ENCODE assay signal across 5 worm cellular contexts in the genomic region with DNA sequence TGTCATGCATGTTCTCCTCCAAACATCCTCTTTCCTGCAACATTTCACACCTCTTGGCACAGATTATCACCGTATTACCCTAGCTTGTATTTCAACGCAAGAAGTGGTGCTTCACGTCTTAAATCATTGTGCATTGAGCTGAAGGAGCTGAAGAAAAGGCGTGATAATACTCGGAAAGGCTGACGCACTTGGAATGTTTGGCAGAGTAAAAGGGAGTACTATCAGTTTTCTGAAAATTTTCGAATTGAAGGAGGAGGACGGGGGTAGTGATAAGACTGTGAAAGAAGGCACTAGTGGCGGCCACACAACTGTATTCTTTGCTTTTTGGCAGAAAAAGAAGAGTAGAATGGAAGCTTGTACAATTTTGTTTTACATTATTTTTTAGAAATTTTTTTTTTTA.
A peak's percentile ranks its signal among the peaks of the same experiment; 100 is the strongest.
TF ChIP-seq lines count a peak whose summit lies in the region.

No protein-coding gene starts in this region.

TF ChIP-seq in whole organism, L1 larva, 84 proteins besides CTCF, POLR2A, EP300 and RAD21:
- TF ChIP-seq nhr-20 (tag; optimal IDR thresholded peaks at IDR 0.05; lab: Kevin White, UChicago) (no peak), alr-1 (tag; optimal IDR thresholded peaks at IDR 0.05; lab: Kevin White, UChicago; ENCODE audit: borderline replicate concordance) (no peak), mdl-1 (tag; optimal IDR thresholded peaks at IDR 0.05; lab: Kevin White, UChicago) (no peak), elt-2 (tag; optimal IDR thresholded peaks at IDR 0.05; lab: Kevin White, UChicago) (peak; percentile 29)
TF ChIP-seq in whole organism, L1 larva: peak in this region for 1.

TF ChIP-seq in whole organism, L2 larva, 48 proteins besides CTCF, POLR2A, EP300 and RAD21:
- TF ChIP-seq nhr-129 (tag; optimal IDR thresholded peaks at IDR 0.05; lab: Kevin White, UChicago): no peak
- no peak for TF ChIP-seq sem-4 (tag; optimal IDR thresholded peaks at IDR 0.05; lab: Kevin White, UChicago)
- no peak for TF ChIP-seq aly-2 (tag; optimal IDR thresholded peaks at IDR 0.05; lab: Kevin White, UChicago)
- peak; percentile 68 for TF ChIP-seq fos-1 (tag; optimal IDR thresholded peaks at IDR 0.05; lab: Kevin White, UChicago)
- TF ChIP-seq R02D3.7 (tag; optimal IDR thresholded peaks at IDR 0.05; lab: Kevin White, UChicago): no peak

TF ChIP-seq in whole organism, L3 larva, 47 proteins besides CTCF, POLR2A, EP300 and RAD21:
- TF ChIP-seq unc-39 (tag; optimal IDR thresholded peaks at IDR 0.05; lab: Kevin White, UChicago) (no peak), ztf-11 (tag; optimal IDR thresholded peaks at IDR 0.05; lab: Kevin White, UChicago) (no peak), hmg-11 (tag; optimal IDR thresholded peaks at IDR 0.05; lab: Kevin White, UChicago) (no peak), nhr-28 (tag; optimal IDR thresholded peaks at IDR 0.05; lab: Kevin White, UChicago) (no peak), daf-12 (tag; optimal IDR thresholded peaks at IDR 0.05; lab: Kevin White, UChicago) (no peak), egl-27 (tag; optimal IDR thresholded peaks at IDR 0.05; lab: Kevin White, UChicago) (no peak), elt-1 (tag; optimal IDR thresholded peaks at IDR 0.05; lab: Kevin White, UChicago) (no peak), jun-1 (tag; optimal IDR thresholded peaks at IDR 0.05; lab: Kevin White, UChicago) (no peak), ama-1 (optimal IDR thresholded peaks at IDR 0.05; lab: Kevin White, UChicago) (no peak), pqm-1 (tag; optimal IDR thresholded peaks at IDR 0.05; lab: Kevin White, UChicago) (peak; percentile 80), elt-2 (tag; optimal IDR thresholded peaks at IDR 0.05; lab: Kevin White, UChicago) (peak; percentile 63), fkh-2 (tag; optimal IDR thresholded peaks at IDR 0.05; lab: Kevin White, UChicago) (no peak), ztf-4 (tag; optimal IDR thresholded peaks at IDR 0.05; lab: Kevin White, UChicago) (no peak)

TF ChIP-seq in whole organism, L4 larva, 104 proteins besides CTCF, POLR2A, EP300 and RAD21:
- no peak for TF ChIP-seq jun-1 (tag; optimal IDR thresholded peaks at IDR 0.05; lab: Kevin White, UChicago)
- no peak for TF ChIP-seq egl-27 (tag; optimal IDR thresholded peaks at IDR 0.05; lab: Kevin White, UChicago)
- TF ChIP-seq zfp-2 (tag; optimal IDR thresholded peaks at IDR 0.05; lab: Kevin White, UChicago): no peak
- no peak for TF ChIP-seq fkh-10 (GFP tag; optimal IDR thresholded peaks at IDR 0.05; lab: Kevin White, UChicago)
- TF ChIP-seq unc-39 (tag; optimal IDR thresholded peaks at IDR 0.05; lab: Kevin White, UChicago): no peak
- peak; percentile 18 for TF ChIP-seq hlh-11 (tag; optimal IDR thresholded peaks at IDR 0.05; lab: Kevin White, UChicago)
- TF ChIP-seq php-3 (GFP tag; IDR thresholded peaks at IDR 0.05; lab: Robert Waterston, UW): no peak
- peak; percentile 36 for TF ChIP-seq pqm-1 (tag; optimal IDR thresholded peaks at IDR 0.05; lab: Kevin White, UChicago)
- TF ChIP-seq nhr-28 (tag; optimal IDR thresholded peaks at IDR 0.05; lab: Kevin White, UChicago): peak; percentile 19
- no peak for TF ChIP-seq ceh-32 (tag; optimal IDR thresholded peaks at IDR 0.05; lab: Kevin White, UChicago; ENCODE audit: poor library complexity)
- no peak for TF ChIP-seq spr-3 (GFP tag; optimal IDR thresholded peaks at IDR 0.05; lab: Kevin White, UChicago)
- no peak for TF ChIP-seq dve-1 (tag; optimal IDR thresholded peaks at IDR 0.05; lab: Kevin White, UChicago; ENCODE audit: insufficient read depth)
- TF ChIP-seq aha-1 (tag; lab: Kevin White, UChicago): peak; percentile 86
- TF ChIP-seq lin-1 (GFP tag; IDR thresholded peaks at IDR 0.05; lab: Robert Waterston, UW): no peak
TF ChIP-seq in whole organism, L4 larva: peak in this region for 4.

TF ChIP-seq in whole organism, young adult, 124 proteins besides CTCF, POLR2A, EP300 and RAD21:
- peak; percentile 42 for TF ChIP-seq nhr-80 (tag; optimal IDR thresholded peaks at IDR 0.05; lab: Kevin White, UChicago)
- no peak for TF ChIP-seq F10E7.11 (tag; optimal IDR thresholded peaks at IDR 0.05; lab: Kevin White, UChicago)
